Worm (Caenorhabditis elegans) whole organism, late embryonic: ENCODE data around the gene T10G3.4.

Experiments used
- C38D4.7 ChIP-seq: fragments of 200-800 bp; sonication (Bioruptor generic); optimal IDR thresholded peaks from 2 replicates; lab custom pipeline; 2018; ENCODE audit warnings: mild to moderate bottlenecking, missing genetic modification characterization, moderate library complexity, missing compliant biosample characterization
- Y22D7AL.16 ChIP-seq: sonication (generic microtip); optimal IDR thresholded peaks from 2 replicates; lab custom pipeline; 2016; ENCODE audit warnings: missing genetic modification characterization, missing compliant biosample characterization
- ama-1 ChIP-seq: fragments of 150-350 bp; optimal IDR thresholded peaks from 2 replicates; lab custom pipeline; 2014
- ceh-34 ChIP-seq: sonication (generic microtip); optimal IDR thresholded peaks from 2 replicates; lab custom pipeline; 2016; ENCODE audit warnings: mild to moderate bottlenecking, missing genetic modification characterization, missing compliant biosample characterization
- ceh-6 ChIP-seq: fragments of 200-800 bp; sonication (Bioruptor generic); optimal IDR thresholded peaks from 2 replicates; lab custom pipeline; 2018; ENCODE audit warnings: mild to moderate bottlenecking, missing genetic modification characterization, missing compliant biosample characterization
- ceh-9 ChIP-seq: sonication (generic microtip); optimal IDR thresholded peaks from 2 replicates; lab custom pipeline; 2016; ENCODE audit warnings: mild to moderate bottlenecking, missing genetic modification characterization, inconsistent platforms, missing compliant biosample characterization
- elt-2 ChIP-seq: sonication (generic microtip); optimal IDR thresholded peaks from 2 replicates; lab custom pipeline; 2016; ENCODE audit warnings: missing genetic modification reagents, missing genetic modification characterization, missing compliant biosample characterization
- hlh-30 ChIP-seq: sonication (generic microtip); optimal IDR thresholded peaks from 2 replicates; lab custom pipeline; 2017; ENCODE audit warnings: antibody characterized with exemption, missing genetic modification characterization, missing compliant biosample characterization; ENCODE audit not compliant: insufficient read depth
- hlh-8 ChIP-seq: sonication (generic microtip); optimal IDR thresholded peaks from 2 replicates; lab custom pipeline; 2016; ENCODE audit warnings: missing genotype, missing genetic modification characterization, missing compliant biosample characterization
- pha-4 ChIP-seq: fragments of 150-350 bp; optimal IDR thresholded peaks from 2 replicates; lab custom pipeline; 2018; ENCODE audit warnings: missing biosample characterization, missing genetic modification reagents, missing genetic modification characterization
- sox-2 ChIP-seq: fragments of 200-800 bp; sonication (Bioruptor generic); IDR thresholded peaks from 2 replicates; pipeline ENCODE4 v1.3.6; 2022; ENCODE audit warnings: missing genetic modification reagents, missing genetic modification characterization, missing compliant biosample characterization
- sox-4 ChIP-seq: sonication (generic microtip); optimal IDR thresholded peaks from 2 replicates; lab custom pipeline; 2017; ENCODE audit warnings: mild to moderate bottlenecking, missing genetic modification characterization, inconsistent platforms, missing compliant biosample characterization
- unc-86 ChIP-seq: sonication (generic microtip); optimal IDR thresholded peaks from 2 replicates; lab custom pipeline; 2016; ENCODE audit warnings: missing genetic modification characterization, missing compliant biosample characterization
- zip-5 ChIP-seq: sonication (generic microtip); optimal IDR thresholded peaks from 2 replicates; lab custom pipeline; 2016; ENCODE audit warnings: missing genetic modification characterization, missing compliant biosample characterization

- TF ChIP-seq ceh-9 (tag; lab: Kevin White, UChicago) (no peak), ceh-6 (GFP tag; lab: Kevin White, UChicago) (no peak), sox-2 (GFP tag; lab: Robert Waterston, UW) (no peak), ama-1 (lab: Kevin White, UChicago) (no peak), hlh-30 (no peak), pha-4 (tag; lab: Kevin White, UChicago) (no peak), zip-5 (no peak), C38D4.7 (no peak), hlh-8 (tag; lab: Kevin White, UChicago) (no peak), ceh-34 (no peak), unc-86 (tag; lab: Kevin White, UChicago) (no peak), Y22D7AL.16 (tag; lab: Kevin White, UChicago) (no peak), sox-4 (tag; lab: Kevin White, UChicago) (no peak), elt-2 (tag; lab: Kevin White, UChicago) (no peak)
Measured at ce11 chrV:13457858-13458257, 26.4 kb downstream of the T10G3.4 start, which contains the start of gene F25H9.2.
